Fruit fly (Drosophila melanogaster) S2 (cell line): ENCODE data around the gene rst.
A peak's percentile ranks its signal among the peaks of the same experiment; 100 is the strongest.

Experiments
- CG8478 ChIP-seq: fragments of >200 bp; optimal IDR thresholded peaks from 2 replicates; lab custom pipeline; 2018
- CTCF ChIP-seq, 2 experiments: fragments of >200 bp; optimal IDR thresholded peaks; 2 replicates each; lab custom pipeline; 2018

rst gene

DNA sequence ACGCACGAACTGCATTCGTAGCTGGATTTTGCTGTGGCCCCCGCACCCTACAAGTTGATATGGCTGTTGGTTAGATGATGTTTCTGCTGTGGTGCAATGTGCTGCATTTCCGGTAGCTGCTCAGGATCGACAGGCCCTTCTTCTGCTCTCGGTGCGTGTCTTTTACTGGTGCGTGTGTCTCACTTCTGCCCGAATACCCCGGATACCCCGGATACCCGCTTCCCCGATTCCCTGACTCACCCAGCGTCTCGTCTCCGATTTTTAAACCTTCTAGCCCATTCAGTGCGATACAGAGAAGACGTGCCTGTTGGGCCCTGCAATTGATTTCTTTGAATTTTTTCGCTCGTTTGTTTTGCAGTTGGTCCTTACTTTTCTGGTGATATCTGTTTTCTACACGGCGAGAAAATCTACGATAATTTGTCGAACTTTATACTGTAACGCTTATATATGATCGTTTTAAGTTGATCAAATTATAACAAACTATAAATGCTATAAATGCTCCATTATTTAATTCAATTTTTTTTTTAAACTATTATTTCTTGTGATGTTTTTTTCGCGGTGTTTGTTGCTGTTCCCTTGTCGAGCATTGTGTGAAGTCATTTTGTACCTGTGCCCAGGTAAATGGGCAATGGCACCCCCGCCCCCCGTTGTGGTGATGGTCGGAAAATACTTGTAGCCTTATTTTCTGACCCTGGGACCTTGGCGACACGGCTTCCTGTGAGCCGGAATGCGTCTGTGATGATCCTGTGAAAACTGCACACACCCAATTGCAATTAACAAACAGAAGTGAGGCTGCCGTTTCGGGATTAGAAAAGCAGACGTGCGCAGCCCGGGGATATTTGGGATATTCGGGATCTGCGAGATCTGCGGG, 11.5 kb upstream of the rst start:
- no peak for TF ChIP-seq CG8478
- TF ChIP-seq CTCF (optimal IDR thresholded peaks at IDR 0.05; lab: Kevin White, UChicago): no peak

DNA sequence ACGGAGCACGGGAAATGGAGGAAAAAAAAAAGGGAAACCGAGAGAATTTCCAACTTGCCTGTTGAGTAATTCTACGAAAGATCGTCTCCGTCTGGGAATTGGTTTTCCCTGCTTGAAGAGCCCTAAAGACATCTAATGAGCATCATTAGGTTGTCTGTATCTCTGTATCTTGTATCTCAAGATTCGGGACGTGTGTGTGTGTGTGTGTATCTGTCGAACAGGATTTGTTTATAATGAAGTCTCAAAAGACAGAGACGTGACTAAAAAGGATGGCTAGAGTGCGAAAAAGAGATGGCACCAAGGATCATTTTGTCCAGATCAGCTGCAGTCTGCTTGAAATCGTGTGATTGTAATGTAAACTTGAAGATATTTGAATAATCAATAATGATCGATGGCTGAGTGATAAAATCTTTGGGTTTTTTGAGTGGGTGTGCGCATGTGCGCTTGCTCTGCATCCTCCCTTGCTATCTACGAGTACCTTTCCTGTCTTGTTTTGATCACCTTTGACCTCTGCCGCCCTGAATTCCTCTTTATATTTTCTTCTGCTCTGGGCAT, 8.9 kb upstream of the rst start:
- TF ChIP-seq CTCF (optimal IDR thresholded peaks at IDR 0.05; lab: Kevin White, UChicago): no peak
- TF ChIP-seq CG8478: no peak

DNA sequence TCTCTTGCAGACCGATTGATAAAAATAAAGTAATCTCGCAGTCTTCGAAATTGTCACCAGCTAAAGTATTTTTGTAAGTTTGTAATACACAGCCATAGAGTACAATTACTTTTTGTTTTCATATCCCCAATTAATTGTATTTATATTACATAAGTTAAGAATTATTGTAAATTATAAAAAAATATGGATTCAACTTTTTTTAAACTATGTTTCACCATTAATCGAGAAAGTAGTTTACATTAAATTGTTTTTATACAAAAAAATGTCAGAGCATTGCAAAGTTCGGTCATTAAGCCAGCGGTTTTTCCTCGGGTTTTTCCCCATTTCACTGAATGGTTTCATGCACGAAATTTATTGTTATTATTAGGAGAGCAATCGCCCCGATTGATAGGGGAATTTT, 6.7 kb upstream of the rst start:
- TF ChIP-seq CTCF (optimal IDR thresholded peaks at IDR 0.05; lab: Kevin White, UChicago): no peak
- TF ChIP-seq CG8478: no peak

dm6 chrX:2977857-2978473, 4.3 kb upstream of the rst start:
- TF ChIP-seq CTCF (optimal IDR thresholded peaks at IDR 0.05; lab: Kevin White, UChicago): no peak
- no peak for TF ChIP-seq CG8478

DNA sequence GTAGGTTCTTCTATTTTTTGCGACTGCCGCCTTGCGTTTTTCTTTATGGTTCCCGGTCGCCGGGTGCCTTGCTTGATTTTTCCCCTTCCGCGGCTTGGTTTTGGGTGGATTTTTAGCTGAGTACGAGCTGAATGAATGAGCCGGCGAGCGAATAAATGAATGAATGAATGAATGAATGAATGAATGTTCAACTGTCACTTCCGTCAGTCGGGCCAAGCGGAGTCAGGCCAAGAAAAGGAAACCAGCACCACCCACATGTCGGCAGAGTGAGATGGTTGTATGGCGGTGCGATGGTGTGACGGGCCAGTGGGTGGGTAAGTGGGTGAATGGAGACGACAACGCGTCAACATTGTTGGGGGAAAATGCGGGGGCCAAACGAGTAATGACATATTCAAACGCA, 4.6 kb downstream of the rst start:
- TF ChIP-seq CTCF (optimal IDR thresholded peaks at IDR 0.05; lab: Kevin White, UChicago): no peak
- TF ChIP-seq CG8478: no peak

DNA sequence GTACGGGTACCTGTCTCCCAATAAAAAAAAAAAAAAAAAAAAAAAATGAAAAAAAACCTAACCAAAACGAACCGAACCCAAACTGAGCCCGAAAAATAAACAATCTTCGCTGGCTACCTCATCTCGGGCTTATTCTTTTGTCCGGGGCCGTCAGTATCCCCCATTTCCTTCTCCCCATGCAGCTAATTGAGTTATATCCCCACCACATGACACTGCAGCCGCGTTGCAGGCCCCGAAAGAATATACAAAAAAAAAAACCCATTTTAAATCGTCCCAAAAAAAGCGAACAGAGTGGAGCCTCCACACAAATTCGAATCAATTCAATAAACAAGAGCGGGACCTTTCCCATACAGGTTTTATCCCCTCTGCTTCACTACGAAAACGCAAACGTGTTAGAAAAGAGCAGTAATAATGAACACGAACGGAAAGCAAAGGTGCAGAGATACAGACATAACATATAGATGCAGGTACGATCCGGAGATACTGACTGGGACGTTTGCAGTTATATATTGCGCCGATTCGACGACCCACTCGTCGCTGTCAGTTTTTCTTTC, 8.9 kb downstream of the rst start:
- no peak for TF ChIP-seq CTCF (optimal IDR thresholded peaks at IDR 0.05; lab: Kevin White, UChicago)
- no peak for TF ChIP-seq CG8478

dm6 chrX:2963790-2964335, 9.8 kb downstream of the rst start:
- TF ChIP-seq CG8478: no peak
- no peak for TF ChIP-seq CTCF (optimal IDR thresholded peaks at IDR 0.05; lab: Kevin White, UChicago)

DNA sequence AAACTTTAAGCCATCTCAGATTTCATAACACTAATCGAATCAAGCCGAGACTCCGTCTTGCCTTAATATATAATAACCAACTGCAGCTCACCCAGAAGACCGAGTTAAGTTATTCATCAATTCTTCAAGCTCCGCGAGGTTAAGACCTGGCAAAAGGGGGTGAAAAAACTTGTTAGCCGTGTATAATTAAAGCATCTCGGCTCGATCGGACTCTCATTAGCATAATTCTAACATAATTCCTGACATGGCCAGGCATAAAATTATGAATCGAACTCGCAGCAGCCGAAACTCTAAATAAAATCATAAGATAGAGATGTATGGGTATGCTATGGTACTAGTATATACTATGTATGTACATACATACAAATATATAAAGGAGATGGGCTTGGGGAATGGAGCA, 10.5 kb downstream of the rst start:
- no peak for TF ChIP-seq CTCF (optimal IDR thresholded peaks at IDR 0.05; lab: Kevin White, UChicago)
- no peak for TF ChIP-seq CG8478

dm6 chrX:2956641-2957040, 17.0 kb downstream of the rst start:
- no peak for TF ChIP-seq CTCF (optimal IDR thresholded peaks at IDR 0.05; lab: Kevin White, UChicago)
- TF ChIP-seq CG8478: no peak

DNA sequence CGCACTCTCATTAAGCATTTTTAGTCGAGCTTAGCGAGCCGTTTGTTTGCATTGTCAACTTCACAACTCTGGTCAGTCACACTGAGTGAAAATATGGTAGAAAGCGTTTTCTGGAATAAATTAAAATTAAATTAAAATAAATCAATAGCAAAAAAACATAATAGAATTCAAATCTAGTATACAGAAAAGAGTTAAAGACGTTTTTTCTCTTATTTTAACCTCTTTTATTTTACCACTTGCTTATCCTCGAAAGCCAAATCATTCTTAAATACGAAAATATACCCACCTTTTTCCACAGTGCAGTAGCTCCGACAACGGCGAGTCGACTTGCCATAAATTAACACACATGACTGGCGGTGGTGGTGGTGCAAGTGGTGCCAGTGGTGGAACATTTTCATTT, 22.0 kb downstream of the rst start:
- TF ChIP-seq CG8478 (no peak), CTCF (optimal IDR thresholded peaks at IDR 0.05; lab: Kevin White, UChicago) (no peak)

dm6 chrX:2949114-2949513, 24.5 kb downstream of the rst start:
- TF ChIP-seq CG8478 (no peak), CTCF (optimal IDR thresholded peaks at IDR 0.05; lab: Kevin White, UChicago) (peak; percentile 85 to 87)

DNA sequence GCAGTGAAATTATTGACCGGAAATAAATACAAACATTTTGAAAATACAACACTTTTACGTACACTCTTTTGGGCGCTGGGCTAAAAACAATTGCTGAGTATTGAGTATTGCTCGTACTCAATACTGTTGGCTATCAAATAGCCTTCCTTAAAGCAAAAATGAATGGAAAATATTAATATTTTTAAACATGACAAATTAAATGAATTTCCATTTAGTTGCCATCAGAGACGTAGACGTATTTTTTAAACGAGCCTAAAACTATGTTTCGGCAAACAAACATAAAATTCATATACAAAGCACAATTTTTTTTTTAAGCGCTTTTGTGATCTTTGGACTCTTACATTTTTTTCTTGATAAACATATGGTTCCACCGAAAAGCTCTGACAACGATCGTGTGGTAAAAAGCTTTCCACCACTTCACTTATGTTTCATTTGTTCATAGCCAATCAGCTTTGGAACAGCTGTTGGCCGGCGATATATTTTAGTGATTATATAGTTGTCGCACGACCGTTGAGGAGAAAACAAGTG, 26.0 kb downstream of the rst start, which contains the start of gene CG3603:
CG3603 (plus strand) TSS at position 490 of the 528 bp plus-strand sequence.
- no peak for TF ChIP-seq CG8478
- TF ChIP-seq CTCF (optimal IDR thresholded peaks at IDR 0.05; lab: Kevin White, UChicago): no peak

DNA sequence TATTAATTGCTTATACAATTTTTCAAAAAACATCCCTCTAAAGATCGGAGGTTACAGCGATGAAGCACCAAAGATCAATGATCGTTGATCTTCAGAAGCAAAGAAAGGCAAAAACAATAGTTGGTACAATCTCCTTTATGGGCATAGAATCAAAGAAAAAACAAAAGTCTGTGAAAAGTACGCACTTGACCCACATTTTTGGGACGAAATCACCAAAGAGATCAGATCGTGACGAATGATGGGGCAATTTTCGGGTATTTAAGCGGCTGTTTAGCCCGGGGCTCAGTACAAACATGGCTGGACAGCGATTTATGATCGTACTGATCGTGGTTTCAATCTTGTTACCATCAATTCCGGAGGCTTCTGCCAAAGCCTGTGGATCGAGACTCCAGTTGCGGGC, 26.8 kb downstream of the rst start, which contains the start of gene CG17959:
CG17959 (plus strand) TSS at position 301 of the 400 bp plus-strand sequence.
- TF ChIP-seq CG8478: no peak
- no peak for TF ChIP-seq CTCF (optimal IDR thresholded peaks at IDR 0.05; lab: Kevin White, UChicago)

DNA sequence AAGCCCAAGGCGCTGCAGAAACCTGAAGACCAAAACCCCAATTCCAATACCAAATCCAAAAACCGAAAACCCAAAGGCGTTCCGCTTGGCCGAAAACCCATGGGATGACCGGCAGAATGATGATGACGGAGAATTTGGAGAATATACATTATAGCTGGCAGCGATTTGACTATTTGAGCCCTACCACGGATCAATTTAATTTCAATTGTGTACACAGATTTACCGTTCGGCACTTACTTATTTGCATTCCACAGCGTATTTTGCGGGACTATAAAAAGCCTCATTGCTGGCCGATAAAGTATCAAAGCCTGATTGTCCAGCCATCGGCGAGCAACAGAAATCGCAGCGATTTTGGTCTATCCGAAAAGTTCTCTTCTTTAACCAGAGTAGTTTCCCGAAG, 28.5 kb downstream of the rst start, which contains the start of gene CG14423:
CG14423 (plus strand) TSS at position 301 of the 400 bp plus-strand sequence.
- TF ChIP-seq CG8478: no peak
- TF ChIP-seq CTCF (optimal IDR thresholded peaks at IDR 0.05; lab: Kevin White, UChicago): no peak

DNA sequence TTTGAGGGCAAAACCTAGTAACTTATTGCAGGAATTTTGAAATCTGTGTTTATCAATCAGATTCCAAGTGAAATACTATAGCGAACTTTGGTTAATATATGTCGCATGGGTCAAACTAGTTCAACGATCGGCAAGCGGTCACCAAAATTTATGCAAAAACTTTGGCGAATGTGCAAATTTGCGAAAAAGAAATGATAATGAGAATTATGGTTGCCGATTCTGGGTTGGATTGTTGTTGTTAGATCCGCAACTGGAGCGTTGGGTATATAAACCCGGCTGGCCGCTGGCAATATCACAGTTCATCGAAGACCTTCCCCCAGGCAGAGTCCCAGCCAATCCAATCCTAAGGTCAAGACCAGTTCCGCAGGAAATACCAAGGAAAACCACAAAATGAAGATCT, 30.5 kb downstream of the rst start, which contains the start of gene CG14422:
CG14422 (plus strand) TSS at position 301 of the 400 bp plus-strand sequence.
- TF ChIP-seq CG8478: no peak
- no peak for TF ChIP-seq CTCF (optimal IDR thresholded peaks at IDR 0.05; lab: Kevin White, UChicago)
